Worm (Caenorhabditis elegans) whole organism, mixed stage, embryonic: ENCODE measurements around the gene C11H1.5.

Experiments used
- M03D4.4 ChIP-seq: sonication (generic microtip); optimal IDR thresholded peaks from 2 replicates; lab custom pipeline; 2017; ENCODE audit warnings: mild to moderate bottlenecking, missing genetic modification characterization, missing compliant biosample characterization
- bed-3 ChIP-seq: fragments of 200-800 bp; sonication (Bioruptor generic); optimal IDR thresholded peaks from 3 replicates; lab custom pipeline; 2018; ENCODE audit warnings: mild to moderate bottlenecking, missing genetic modification characterization, moderate library complexity, missing compliant biosample characterization
- blmp-1 ChIP-seq: fragments of 150-350 bp; optimal IDR thresholded peaks from 2 replicates; lab custom pipeline; 2014; ENCODE audit warnings: missing biosample characterization, missing genetic modification characterization
- ceh-39 ChIP-seq: fragments of 150-350 bp; optimal IDR thresholded peaks from 2 replicates; lab custom pipeline; 2014; ENCODE audit warnings: missing biosample characterization, missing genetic modification characterization
- ceh-43 ChIP-seq: fragments of 200-800 bp; sonication (Bioruptor generic); optimal IDR thresholded peaks from 2 replicates; lab custom pipeline; 2018; ENCODE audit warnings: mild to moderate bottlenecking, missing genetic modification characterization, moderate library complexity, missing compliant biosample characterization
- ceh-83 ChIP-seq: fragments of 200-800 bp; sonication (Bioruptor generic); optimal IDR thresholded peaks from 2 replicates; lab custom pipeline; 2018; ENCODE audit warnings: mild to moderate bottlenecking, missing genetic modification characterization, missing compliant biosample characterization
- ces-1 ChIP-seq: fragments of 150-350 bp; optimal IDR thresholded peaks from 2 replicates; lab custom pipeline; 2014; ENCODE audit warnings: missing biosample characterization, missing genetic modification reagents, missing genetic modification characterization
- cnd-1 ChIP-seq: fragments of 200-800 bp; sonication (Bioruptor generic); optimal IDR thresholded peaks from 2 replicates; lab custom pipeline; 2018; ENCODE audit warnings: mild to moderate bottlenecking, missing genetic modification characterization, missing compliant biosample characterization
- drap-1 ChIP-seq: fragments of 200-800 bp; sonication (Bioruptor generic); optimal IDR thresholded peaks from 3 replicates; lab custom pipeline; 2018; ENCODE audit warnings: mild to moderate bottlenecking, missing genetic modification characterization, missing compliant biosample characterization
- elt-1 ChIP-seq: sonication (generic microtip); optimal IDR thresholded peaks from 2 replicates; lab custom pipeline; 2017; ENCODE audit warnings: missing genetic modification characterization, mild to moderate bottlenecking, missing compliant biosample characterization, antibody characterized with exemption, moderate library complexity, borderline replicate concordance; ENCODE audit not compliant: insufficient read depth
- elt-3 ChIP-seq: fragments of 150-350 bp; optimal IDR thresholded peaks from 2 replicates; lab custom pipeline; 2014; ENCODE audit warnings: missing biosample characterization, missing genetic modification characterization
- flh-1 ChIP-seq: fragments of 200-800 bp; sonication (Bioruptor generic); optimal IDR thresholded peaks from 2 replicates; lab custom pipeline; 2018; ENCODE audit warnings: mild to moderate bottlenecking, missing genetic modification characterization, moderate library complexity, missing compliant biosample characterization
- ham-2 ChIP-seq: fragments of 200-800 bp; sonication (Bioruptor generic); optimal IDR thresholded peaks from 2 replicates; lab custom pipeline; 2018; ENCODE audit warnings: mild to moderate bottlenecking, missing genetic modification characterization, missing compliant biosample characterization
- hlh-1 ChIP-seq: fragments of 150-350 bp; optimal IDR thresholded peaks from 2 replicates; lab custom pipeline; 2014; ENCODE audit warnings: missing biosample characterization, missing genetic modification reagents, missing genetic modification characterization
- lin-13 ChIP-seq: fragments of 150-350 bp; optimal IDR thresholded peaks from 2 replicates; lab custom pipeline; 2014; ENCODE audit warnings: missing biosample characterization, missing genetic modification characterization
- lin-32 ChIP-seq: fragments of 200-800 bp; sonication (Bioruptor generic); optimal IDR thresholded peaks from 2 replicates; lab custom pipeline; 2018; ENCODE audit warnings: mild to moderate bottlenecking, missing genetic modification characterization, missing compliant biosample characterization
- lsy-2 ChIP-seq: fragments of 150-350 bp; optimal IDR thresholded peaks from 2 replicates; lab custom pipeline; 2014; ENCODE audit warnings: missing biosample characterization, missing genetic modification characterization
- mab-5 ChIP-seq: fragments of 150-350 bp; optimal IDR thresholded peaks from 2 replicates; lab custom pipeline; 2014; ENCODE audit warnings: missing biosample characterization, missing genetic modification characterization
- mep-1 ChIP-seq: fragments of 150-350 bp; optimal IDR thresholded peaks from 2 replicates; lab custom pipeline; 2017; ENCODE audit warnings: missing biosample characterization, missing genetic modification reagents, missing genetic modification characterization, inconsistent platforms
- mls-2 ChIP-seq: sonication (generic microtip); optimal IDR thresholded peaks from 2 replicates; lab custom pipeline; 2016; ENCODE audit warnings: mild to moderate bottlenecking, missing genetic modification characterization, moderate library complexity, missing compliant biosample characterization
- nhr-12 ChIP-seq: fragments of 150-350 bp; optimal IDR thresholded peaks from 2 replicates; lab custom pipeline; 2014; ENCODE audit warnings: missing biosample characterization, missing genetic modification characterization
- nhr-2 ChIP-seq: fragments of 150-350 bp; optimal IDR thresholded peaks from 2 replicates; lab custom pipeline; 2014; ENCODE audit warnings: missing biosample characterization, missing genetic modification characterization
- nhr-237 ChIP-seq: fragments of 150-350 bp; optimal IDR thresholded peaks from 2 replicates; lab custom pipeline; 2014; ENCODE audit warnings: missing biosample characterization, missing genetic modification characterization
- nhr-28 ChIP-seq: fragments of 150-350 bp; optimal IDR thresholded peaks from 2 replicates; lab custom pipeline; 2014; ENCODE audit warnings: missing biosample characterization, missing genetic modification characterization
- nhr-76 ChIP-seq: sonication (generic microtip); optimal IDR thresholded peaks from 2 replicates; lab custom pipeline; 2017; ENCODE audit warnings: missing biosample characterization, missing genetic modification characterization
- pha-4 ChIP-seq: fragments of 150-350 bp; optimal IDR thresholded peaks from 2 replicates; lab custom pipeline; 2018; ENCODE audit warnings: missing biosample characterization, missing genetic modification reagents, missing genetic modification characterization
- sem-2 ChIP-seq: fragments of 200-800 bp; sonication (Bioruptor generic); optimal IDR thresholded peaks from 2 replicates; lab custom pipeline; 2018; ENCODE audit warnings: mild to moderate bottlenecking, missing genetic modification characterization, missing compliant biosample characterization
- snpc-4 ChIP-seq: fragments of 150-350 bp; optimal IDR thresholded peaks from 2 replicates; lab custom pipeline; 2014; ENCODE audit warnings: missing biosample characterization, missing genetic modification characterization
- sptf-1 ChIP-seq: sonication (generic microtip); optimal IDR thresholded peaks from 2 replicates; lab custom pipeline; 2017; ENCODE audit warnings: mild to moderate bottlenecking, missing genetic modification characterization, moderate library complexity, missing compliant biosample characterization
- tbx-8 ChIP-seq: fragments of 200-800 bp; sonication (Bioruptor generic); optimal IDR thresholded peaks from 2 replicates; lab custom pipeline; 2018; ENCODE audit warnings: mild to moderate bottlenecking, missing genetic modification characterization, moderate library complexity, missing compliant biosample characterization
- unc-120 ChIP-seq: sonication (generic microtip); optimal IDR thresholded peaks from 2 replicates; lab custom pipeline; 2017; ENCODE audit warnings: missing genetic modification characterization, missing compliant biosample characterization; ENCODE audit not compliant: poor library complexity, severe bottlenecking
- unc-39 ChIP-seq: fragments of 150-350 bp; optimal IDR thresholded peaks from 2 replicates; lab custom pipeline; 2014; ENCODE audit warnings: missing biosample characterization, missing genetic modification characterization
- unc-62 ChIP-seq: fragments of 150-350 bp; optimal IDR thresholded peaks from 2 replicates; lab custom pipeline; 2014; ENCODE audit warnings: missing biosample characterization, missing genetic modification reagents, missing genetic modification characterization
- zip-8 ChIP-seq: fragments of 150-350 bp; optimal IDR thresholded peaks from 2 replicates; lab custom pipeline; 2014; ENCODE audit warnings: missing biosample characterization, missing genetic modification characterization
- ztf-11 ChIP-seq: fragments of 150-350 bp; optimal IDR thresholded peaks from 2 replicates; lab custom pipeline; 2014; ENCODE audit warnings: missing biosample characterization, missing genetic modification characterization

The C11H1.5 gene

DNA sequence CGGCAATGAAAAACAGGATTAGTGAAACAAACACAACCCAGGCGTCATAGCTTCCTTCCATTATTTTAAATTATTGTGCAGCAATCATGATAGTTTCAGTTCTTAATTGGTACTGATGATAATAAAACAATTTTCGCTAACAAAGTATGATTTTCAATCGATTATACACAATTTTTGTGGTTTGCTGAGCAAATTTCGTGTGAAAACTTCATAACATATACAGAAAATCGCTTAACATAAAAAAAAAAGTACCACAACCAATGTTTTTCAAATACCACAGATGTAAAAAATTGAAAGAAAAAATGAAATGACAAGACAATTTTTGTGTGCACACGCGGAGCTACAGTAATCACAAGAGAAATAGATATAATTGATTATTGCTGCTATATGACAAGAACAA, 4.7 kb upstream of the C11H1.5 start, which contains the start of gene gphr-2:
Gene gphr-2, minus strand, starts transcription at position 101 of the 400 bp plus-strand sequence.
- no peak for TF ChIP-seq ces-1
- TF ChIP-seq ham-2 (GFP tag; lab: Kevin White, UChicago) = no peak
- no peak for TF ChIP-seq lin-32 (GFP tag; lab: Kevin White, UChicago)
- no peak for TF ChIP-seq pha-4 (tag; lab: Kevin White, UChicago)
- no peak for TF ChIP-seq unc-120 (tag; lab: Kevin White, UChicago)
- TF ChIP-seq sem-2 (GFP tag; lab: Kevin White, UChicago) = no peak
- no peak for TF ChIP-seq ceh-43
- TF ChIP-seq mls-2 (tag; lab: Kevin White, UChicago) = no peak
- no peak for TF ChIP-seq unc-62
- no peak for TF ChIP-seq ceh-39 (tag; lab: Kevin White, UChicago)
- no peak for TF ChIP-seq hlh-1 (tag; lab: Kevin White, UChicago)
- TF ChIP-seq lin-13 (tag; lab: Kevin White, UChicago) = no peak
- TF ChIP-seq drap-1 (GFP tag; lab: Kevin White, UChicago) = no peak

- no peak for TF ChIP-seq unc-39
- peak; percentile 54 for TF ChIP-seq lsy-2 (tag; lab: Kevin White, UChicago)
- peak; percentile 6 for TF ChIP-seq ham-2 (GFP tag; lab: Kevin White, UChicago)
- no peak for TF ChIP-seq snpc-4 (tag; lab: Kevin White, UChicago)
- peak; percentile 38 for TF ChIP-seq mep-1
- no peak for TF ChIP-seq M03D4.4 (tag; lab: Kevin White, UChicago)
- TF ChIP-seq cnd-1 (tag; lab: Kevin White, UChicago) = peak; percentile 62
- TF ChIP-seq bed-3 (GFP tag; lab: Kevin White, UChicago) = no peak
- TF ChIP-seq sptf-1 = peak; percentile 22
- peak; percentile 56 for TF ChIP-seq unc-62
- TF ChIP-seq nhr-237 (tag; lab: Kevin White, UChicago) = peak; percentile 22
- peak; percentile 67 for TF ChIP-seq drap-1 (GFP tag; lab: Kevin White, UChicago)
- TF ChIP-seq sem-2 (GFP tag; lab: Kevin White, UChicago) = no peak
- no peak for TF ChIP-seq lin-32 (GFP tag; lab: Kevin White, UChicago)
- TF ChIP-seq nhr-12 (tag; lab: Kevin White, UChicago) = no peak
- no peak for TF ChIP-seq tbx-8
- peak; percentile 45 for TF ChIP-seq lin-13 (tag; lab: Kevin White, UChicago)
- no peak for TF ChIP-seq ceh-83 (GFP tag; lab: Kevin White, UChicago)
- peak; percentile 81 for TF ChIP-seq mls-2 (tag; lab: Kevin White, UChicago)
- TF ChIP-seq nhr-28 (tag; lab: Kevin White, UChicago) = no peak
- TF ChIP-seq nhr-2 = no peak
- no peak for TF ChIP-seq ztf-11 (tag; lab: Kevin White, UChicago)
- peak; percentile 76 for TF ChIP-seq ces-1
- TF ChIP-seq ceh-43 = peak; percentile 20
- no peak for TF ChIP-seq flh-1
- TF ChIP-seq blmp-1 = no peak
- peak; percentile 57 for TF ChIP-seq hlh-1 (tag; lab: Kevin White, UChicago)
- TF ChIP-seq elt-1 (tag; lab: Kevin White, UChicago) = no peak
- no peak for TF ChIP-seq zip-8 (tag; lab: Kevin White, UChicago)
- no peak for TF ChIP-seq mab-5 (tag; lab: Kevin White, UChicago)
- TF ChIP-seq pha-4 (tag; lab: Kevin White, UChicago) = peak; percentile 37
- no peak for TF ChIP-seq elt-3 (tag; lab: Kevin White, UChicago)
- peak; percentile 99 for TF ChIP-seq ceh-39 (tag; lab: Kevin White, UChicago)
- peak; percentile 70 for TF ChIP-seq unc-120 (tag; lab: Kevin White, UChicago)
- TF ChIP-seq nhr-76 = no peak
Observed at ce11 chrX:14297209-14297608, 5.8 kb downstream of the C11H1.5 start.

- TF ChIP-seq unc-62 (no peak), ceh-83 (GFP tag; lab: Kevin White, UChicago) (no peak), M03D4.4 (tag; lab: Kevin White, UChicago) (no peak), mep-1 (no peak), nhr-76 (no peak), hlh-1 (tag; lab: Kevin White, UChicago) (no peak), blmp-1 (no peak), elt-3 (tag; lab: Kevin White, UChicago) (no peak), ceh-43 (no peak), flh-1 (no peak), unc-120 (tag; lab: Kevin White, UChicago) (no peak), sem-2 (GFP tag; lab: Kevin White, UChicago) (no peak)
Observed at ce11 chrX:14296559-14296958, 6.4 kb downstream of the C11H1.5 start, which contains the start of gene madd-3. Gene madd-3 (minus strand): TSS chrX:14296659.
